Fruit fly (Drosophila melanogaster) whole organism, embryonic: ENCODE data around the gene CG31661.

Experiments
- Atf3 ChIP-seq: fragments of 200-800 bp; sonication (Bioruptor generic); optimal IDR thresholded peaks from 3 replicates; lab custom pipeline; 2016; ENCODE audit warnings: missing biosample characterization, missing genetic modification characterization
- C15 ChIP-seq: fragments of 200-800 bp; sonication (Bioruptor generic); IDR thresholded peaks from 3 replicates; pipeline ENCODE4 v1.3.6; 2022; ENCODE audit warnings: missing biosample characterization, missing genetic modification characterization
- CG10274 ChIP-seq: fragments of 200-800 bp; sonication (Bioruptor generic); optimal IDR thresholded peaks from 3 replicates; lab custom pipeline; 2017; ENCODE audit warnings: missing biosample characterization, mild to moderate bottlenecking, missing genetic modification characterization
- CG10959 ChIP-seq: fragments of 200-800 bp; sonication (Bioruptor generic); IDR thresholded peaks from 2 replicates; pipeline ENCODE4 v1.3.6; 2022; ENCODE audit warnings: missing biosample characterization, missing genetic modification characterization
- CG31388 ChIP-seq: fragments of 200-800 bp; sonication (Bioruptor generic); optimal IDR thresholded peaks from 2 replicates; lab custom pipeline; 2016; ENCODE audit warnings: missing biosample characterization, missing genetic modification characterization
- Hey ChIP-seq: fragments of 200-800 bp; sonication (Bioruptor generic); optimal IDR thresholded peaks from 3 replicates; lab custom pipeline; 2018; ENCODE audit warnings: missing biosample characterization, mild to moderate bottlenecking, missing genetic modification characterization
- HmgZ ChIP-seq: fragments of 200-800 bp; sonication (Bioruptor generic); optimal IDR thresholded peaks from 2 replicates; lab custom pipeline; 2018; ENCODE audit warnings: missing biosample characterization, mild to moderate bottlenecking, missing genetic modification characterization
- Med ChIP-seq: fragments of 200-800 bp; sonication (Bioruptor generic); peaks from one replicate; lab custom pipeline; 2016; ENCODE audit warnings: missing biosample characterization, missing genetic modification characterization, mild to moderate bottlenecking, inconsistent platforms, moderate library complexity
- br ChIP-seq: fragments of >200 bp; optimal IDR thresholded peaks from 2 replicates; lab custom pipeline; 2017
- lola ChIP-seq, 3 experiments: fragments of >200 bp in 2 of 3; fragments of 200-800 bp in 1 of 3; sonication (Bioruptor generic) in 1 of 3; optimal IDR thresholded peaks; 2 replicates each; lab custom pipeline; 2017 to 2019; ENCODE audit warnings: missing biosample characterization in 3 of 3, missing genetic modification characterization in 3 of 3, mild to moderate bottlenecking in 1 of 3, moderate library complexity in 1 of 3
- mld ChIP-seq: fragments of 200-800 bp; sonication (Bioruptor generic); IDR thresholded peaks from 3 replicates; pipeline ENCODE4 v1.3.6; 2022; ENCODE audit warnings: missing biosample characterization, missing genetic modification characterization; ENCODE audit not compliant: partially characterized antibody
- odd ChIP-seq: fragments of 200-800 bp; sonication (Bioruptor generic); optimal IDR thresholded peaks from 2 replicates; lab custom pipeline; 2017; ENCODE audit warnings: missing biosample characterization, mild to moderate bottlenecking, missing genetic modification characterization
- sd ChIP-seq: fragments of 200-800 bp; sonication (Bioruptor generic); optimal IDR thresholded peaks from 3 replicates; lab custom pipeline; 2018; ENCODE audit warnings: missing biosample characterization, mild to moderate bottlenecking, missing genetic modification characterization, moderate library complexity
- tna ChIP-seq: fragments of 200-800 bp; sonication (Bioruptor generic); IDR thresholded peaks from 2 replicates; pipeline ENCODE4 v1.3.6; 2022; ENCODE audit warnings: missing biosample characterization, missing genetic modification characterization; ENCODE audit not compliant: partially characterized antibody

- TF ChIP-seq br (lab: Kevin White, UChicago) (no peak), lola (GFP tag; optimal IDR thresholded peaks at IDR 0.05; lab: Kevin White, UChicago) (no peak), mld (no peak), Med (GFP tag; lab: Kevin White, UChicago) (no peak), CG10274 (GFP tag; lab: Kevin White, UChicago) (no peak), Atf3 (GFP tag; lab: Kevin White, UChicago) (no peak), CG31388 (GFP tag; lab: Kevin White, UChicago) (no peak), C15 (GFP tag; lab: Robert Waterston, UW) (no peak), odd (no peak), CG10959 (GFP tag; lab: Robert Waterston, UW) (no peak), HmgZ (tag; lab: Kevin White, UChicago) (no peak), Hey (tag; lab: Kevin White, UChicago) (no peak), sd (no peak), tna (GFP tag; lab: Robert Waterston, UW) (no peak)
These were observed 20.3 kb downstream of the CG31661 start, which contains the start of gene CG18132 for dm6 chr2L:1517378-1517777.
